Worm (Caenorhabditis elegans) whole organism, L3 larva: ENCODE results near the gene Y71H2AM.6.

ENCODE experiments used
- R02D3.7 ChIP-seq: fragments of 150-350 bp; optimal IDR thresholded peaks from 2 replicates; lab custom pipeline; 2014; ENCODE audit warnings: missing biosample characterization, missing genetic modification characterization
- ZK546.5 ChIP-seq: sonication (generic microtip); optimal IDR thresholded peaks from 2 replicates; lab custom pipeline; 2017; ENCODE audit warnings: missing biosample characterization, missing genetic modification characterization
- aly-2 ChIP-seq: fragments of 150-350 bp; optimal IDR thresholded peaks from 2 replicates; lab custom pipeline; 2014; ENCODE audit warnings: missing biosample characterization, missing genetic modification characterization
- ama-1 ChIP-seq: fragments of 150-350 bp; optimal IDR thresholded peaks from 2 replicates; lab custom pipeline; 2018
- ceh-16 ChIP-seq: sonication (generic microtip); optimal IDR thresholded peaks from 2 replicates; lab custom pipeline; 2017; ENCODE audit warnings: missing biosample characterization, missing genetic modification characterization
- ceh-28 ChIP-seq: fragments of 150-350 bp; optimal IDR thresholded peaks from 2 replicates; lab custom pipeline; 2014; ENCODE audit warnings: missing biosample characterization, missing genetic modification reagents, missing genetic modification characterization
- ceh-9 ChIP-seq: sonication (generic microtip); optimal IDR thresholded peaks from 2 replicates; lab custom pipeline; 2018; ENCODE audit warnings: missing biosample characterization, missing genetic modification characterization
- daf-12 ChIP-seq: fragments of 150-350 bp; optimal IDR thresholded peaks from 2 replicates; lab custom pipeline; 2014; ENCODE audit warnings: missing biosample characterization, missing genetic modification reagents, missing genetic modification characterization
- egl-27 ChIP-seq: sonication (generic microtip); optimal IDR thresholded peaks from 4 replicates; lab custom pipeline; 2017; ENCODE audit warnings: missing biosample characterization, missing genetic modification reagents, missing genetic modification characterization
- egl-5 ChIP-seq: fragments of 150-350 bp; optimal IDR thresholded peaks from 2 replicates; lab custom pipeline; 2017; ENCODE audit warnings: missing biosample characterization, missing genetic modification reagents, missing genetic modification characterization, inconsistent platforms
- elt-1 ChIP-seq: fragments of 150-350 bp; optimal IDR thresholded peaks from 2 replicates; lab custom pipeline; 2014; ENCODE audit warnings: missing biosample characterization, missing genetic modification characterization
- elt-2 ChIP-seq: sonication (generic microtip); optimal IDR thresholded peaks from 2 replicates; lab custom pipeline; 2016; ENCODE audit warnings: missing genetic modification reagents, mild to moderate bottlenecking, missing genetic modification characterization, missing compliant biosample characterization
- elt-3 ChIP-seq, 3 experiments: fragments of 150-350 bp in 1 of 3; sonication (generic microtip) in 2 of 3; optimal IDR thresholded peaks; 2 replicates in 2 of 3; 4 replicates in 1 of 3; lab custom pipeline; 2014 to 2017; ENCODE audit warnings: missing biosample characterization in 3 of 3, missing genetic modification characterization in 3 of 3
- eor-1 ChIP-seq, 2 experiments: fragments of 150-350 bp; optimal IDR thresholded peaks; 2 replicates each; lab custom pipeline; 2014 to 2018; ENCODE audit warnings: missing biosample characterization in 2 of 2, missing genetic modification characterization in 2 of 2
- fkh-2 ChIP-seq: fragments of 150-350 bp; optimal IDR thresholded peaks from 2 replicates; lab custom pipeline; 2014; ENCODE audit warnings: missing biosample characterization, missing genetic modification reagents, missing genetic modification characterization
- fos-1 ChIP-seq: fragments of 150-350 bp; optimal IDR thresholded peaks from 2 replicates; lab custom pipeline; 2014; ENCODE audit warnings: missing biosample characterization, missing genetic modification characterization
- hmg-11 ChIP-seq: sonication (generic microtip); optimal IDR thresholded peaks from 2 replicates; lab custom pipeline; 2016; ENCODE audit warnings: missing genetic modification characterization, missing compliant biosample characterization
- jun-1 ChIP-seq: fragments of 150-350 bp; optimal IDR thresholded peaks from 2 replicates; lab custom pipeline; 2014; ENCODE audit warnings: missing biosample characterization, missing genetic modification reagents, missing genetic modification characterization
- lin-15B ChIP-seq: fragments of 150-350 bp; optimal IDR thresholded peaks from 2 replicates; lab custom pipeline; 2014; ENCODE audit warnings: missing biosample characterization, missing genetic modification characterization
- lin-39 ChIP-seq: fragments of 150-350 bp; optimal IDR thresholded peaks from 2 replicates; lab custom pipeline; 2018; ENCODE audit warnings: missing biosample characterization, missing genetic modification reagents, missing genetic modification characterization
- lsy-12 ChIP-seq: sonication (generic microtip); optimal IDR thresholded peaks from 2 replicates; lab custom pipeline; 2016; ENCODE audit warnings: mild to moderate bottlenecking, missing genetic modification characterization, missing compliant biosample characterization
- mdl-1 ChIP-seq: fragments of 150-350 bp; optimal IDR thresholded peaks from 2 replicates; lab custom pipeline; 2014; ENCODE audit warnings: missing biosample characterization, missing genetic modification characterization
- mml-1 ChIP-seq: fragments of 150-350 bp; sonication (generic microtip); optimal IDR thresholded peaks from 3 replicates; lab custom pipeline; 2014; ENCODE audit warnings: missing biosample characterization, missing genetic modification characterization
- nfya-1 ChIP-seq: sonication (generic microtip); optimal IDR thresholded peaks from 2 replicates; lab custom pipeline; 2017; ENCODE audit warnings: missing genetic modification characterization, mild to moderate bottlenecking, missing compliant biosample characterization, antibody characterized with exemption, moderate library complexity; ENCODE audit not compliant: insufficient read depth
- nhr-11 ChIP-seq: fragments of 150-350 bp; optimal IDR thresholded peaks from 2 replicates; lab custom pipeline; 2014; ENCODE audit warnings: missing biosample characterization, missing genetic modification characterization
- nhr-12 ChIP-seq: fragments of 150-350 bp; optimal IDR thresholded peaks from 2 replicates; lab custom pipeline; 2014; ENCODE audit warnings: missing biosample characterization, missing genetic modification characterization
- nhr-23 ChIP-seq: fragments of 150-350 bp; optimal IDR thresholded peaks from 2 replicates; lab custom pipeline; 2014; ENCODE audit warnings: missing biosample characterization, missing genetic modification reagents, missing genetic modification characterization
- nhr-237 ChIP-seq: fragments of 150-350 bp; optimal IDR thresholded peaks from 2 replicates; lab custom pipeline; 2014; ENCODE audit warnings: missing biosample characterization, missing genetic modification characterization
- nhr-28 ChIP-seq: fragments of 150-350 bp; optimal IDR thresholded peaks from 2 replicates; lab custom pipeline; 2014; ENCODE audit warnings: missing biosample characterization, missing genetic modification characterization
- nhr-43 ChIP-seq: sonication (generic microtip); optimal IDR thresholded peaks from 2 replicates; lab custom pipeline; 2016; ENCODE audit warnings: mild to moderate bottlenecking, missing genetic modification characterization, missing compliant biosample characterization; ENCODE audit not compliant: poor library complexity, severe bottlenecking
- nhr-67 ChIP-seq: fragments of 150-350 bp; optimal IDR thresholded peaks from 2 replicates; lab custom pipeline; 2014; ENCODE audit warnings: missing biosample characterization, missing genetic modification characterization
- nhr-77 ChIP-seq: fragments of 150-350 bp; optimal IDR thresholded peaks from 2 replicates; lab custom pipeline; 2014; ENCODE audit warnings: missing biosample characterization, missing genetic modification characterization
- pha-4 ChIP-seq: fragments of 150-350 bp; optimal IDR thresholded peaks from 2 replicates; lab custom pipeline; 2014; ENCODE audit warnings: missing biosample characterization, missing genetic modification reagents, missing genetic modification characterization
- pqm-1 ChIP-seq: fragments of 150-350 bp; optimal IDR thresholded peaks from 2 replicates; lab custom pipeline; 2017; ENCODE audit warnings: missing biosample characterization, missing genetic modification characterization, inconsistent platforms
- sea-2 ChIP-seq: fragments of 150-350 bp; sonication (generic microtip); optimal IDR thresholded peaks from 4 replicates; lab custom pipeline; 2014; ENCODE audit warnings: missing biosample characterization, missing genetic modification reagents, missing genetic modification characterization
- skn-1 ChIP-seq: fragments of 150-350 bp; optimal IDR thresholded peaks from 2 replicates; lab custom pipeline; 2014; ENCODE audit warnings: missing biosample characterization, missing genetic modification characterization
- snpc-4 ChIP-seq: fragments of 150-350 bp; optimal IDR thresholded peaks from 2 replicates; lab custom pipeline; 2014; ENCODE audit warnings: missing biosample characterization, missing genetic modification characterization
- tbx-2 ChIP-seq: sonication (generic microtip); optimal IDR thresholded peaks from 2 replicates; lab custom pipeline; 2016; ENCODE audit warnings: mild to moderate bottlenecking, missing genetic modification characterization, missing compliant biosample characterization
- unc-39 ChIP-seq: sonication (generic microtip); optimal IDR thresholded peaks from 4 replicates; lab custom pipeline; 2017; ENCODE audit warnings: missing biosample characterization, missing genetic modification characterization
- unc-62 ChIP-seq: fragments of 150-350 bp; sonication (generic microtip); optimal IDR thresholded peaks from 4 replicates; lab custom pipeline; 2014; ENCODE audit warnings: missing biosample characterization, missing genetic modification reagents, missing genetic modification characterization
- zag-1 ChIP-seq: fragments of 150-350 bp; optimal IDR thresholded peaks from 2 replicates; lab custom pipeline; 2014; ENCODE audit warnings: missing biosample characterization, missing genetic modification characterization
- ztf-4 ChIP-seq: fragments of 150-350 bp; optimal IDR thresholded peaks from 2 replicates; lab custom pipeline; 2014; ENCODE audit warnings: missing biosample characterization, missing genetic modification characterization

Y71H2AM.6 gene

ce11 chrIII:2758092-2758491 is 22.8 kb upstream of the Y71H2AM.6 start:
- TF ChIP-seq ceh-28 (tag; lab: Kevin White, UChicago) (no peak), egl-27 (tag; lab: Kevin White, UChicago) (no peak), mdl-1 (tag; lab: Kevin White, UChicago) (no peak), egl-5 (tag; lab: Kevin White, UChicago) (no peak), tbx-2 (tag; lab: Kevin White, UChicago) (no peak), ama-1 (no peak), sea-2 (GFP tag; lab: Kevin White, UChicago) (no peak), elt-1 (tag; lab: Kevin White, UChicago) (no peak), nhr-28 (tag; lab: Kevin White, UChicago) (no peak), mml-1 (tag; lab: Kevin White, UChicago) (no peak), lsy-12 (tag; lab: Kevin White, UChicago) (no peak), ZK546.5 (tag; lab: Kevin White, UChicago) (no peak)

DNA sequence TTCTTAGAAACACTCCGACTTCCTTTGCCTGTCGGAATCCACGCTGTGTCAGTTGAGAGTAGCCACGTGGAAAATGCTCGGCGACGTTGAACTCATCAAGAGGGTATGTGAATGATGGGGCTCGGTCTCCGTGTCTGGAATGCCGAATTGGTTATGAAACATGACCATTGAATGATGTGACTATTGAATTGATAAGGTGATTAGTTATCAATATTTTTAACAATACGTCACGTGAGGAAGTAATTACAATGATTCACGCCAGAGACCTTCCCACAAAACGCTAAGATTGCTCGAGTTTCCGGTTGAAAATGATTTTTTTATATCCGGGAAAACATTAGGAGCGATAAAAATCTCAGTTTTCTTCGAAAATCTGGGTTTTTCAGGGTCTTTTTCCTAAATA is 21.5 kb upstream of the Y71H2AM.6 start:
- TF ChIP-seq ceh-16 (tag; lab: Kevin White, UChicago) (no peak), pqm-1 (tag; lab: Kevin White, UChicago) (peak; percentile 53), elt-2 (tag; lab: Kevin White, UChicago) (peak; percentile 65)

DNA sequence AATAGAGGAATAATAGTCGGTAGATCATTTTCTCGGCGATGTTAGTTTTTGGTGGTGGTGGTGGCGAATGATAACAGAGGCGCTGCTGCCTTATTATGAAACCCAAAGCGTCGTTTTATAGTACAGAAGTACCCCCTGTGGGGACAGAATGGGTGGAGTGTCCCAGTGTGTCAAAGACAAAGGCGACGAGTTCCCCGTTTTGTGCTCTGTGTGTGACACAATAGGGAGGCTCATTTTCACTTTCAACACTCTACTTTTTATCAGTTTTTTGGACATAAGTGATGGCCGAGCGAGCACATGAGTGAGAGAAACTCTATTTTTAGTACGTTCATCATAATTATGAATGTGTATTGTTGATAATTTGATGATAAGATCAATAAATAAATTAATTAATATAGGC is 20.1 kb upstream of the Y71H2AM.6 start, which contains the start of gene pho-9:
Gene pho-9 (minus strand): TSS at position 91 of the 400 bp plus-strand sequence.
- TF ChIP-seq R02D3.7 (no peak), elt-3 (tag; optimal IDR thresholded peaks at IDR 0.05; lab: Kevin White, UChicago) (no peak), nhr-11 (tag; lab: Kevin White, UChicago) (no peak), unc-39 (tag; lab: Kevin White, UChicago) (no peak), lsy-12 (tag; lab: Kevin White, UChicago) (no peak), ceh-28 (tag; lab: Kevin White, UChicago) (no peak), pqm-1 (tag; lab: Kevin White, UChicago) (peak; percentile 91), tbx-2 (tag; lab: Kevin White, UChicago) (no peak), nhr-23 (tag; lab: Kevin White, UChicago) (no peak), egl-5 (tag; lab: Kevin White, UChicago) (no peak), ZK546.5 (tag; lab: Kevin White, UChicago) (no peak), nhr-237 (tag; lab: Kevin White, UChicago) (no peak), elt-2 (tag; lab: Kevin White, UChicago) (peak; percentile 97), snpc-4 (tag; lab: Kevin White, UChicago) (no peak), jun-1 (tag; lab: Kevin White, UChicago) (peak; percentile 64), unc-62 (GFP tag; lab: Kevin White, UChicago) (no peak), pha-4 (tag; lab: Kevin White, UChicago) (peak; percentile 31), sea-2 (GFP tag; lab: Kevin White, UChicago) (no peak), ztf-4 (tag; lab: Kevin White, UChicago) (no peak), nfya-1 (tag; lab: Kevin White, UChicago) (no peak), mdl-1 (tag; lab: Kevin White, UChicago) (no peak), eor-1 (tag; optimal IDR thresholded peaks at IDR 0.05; lab: Kevin White, UChicago) (no peak), nhr-28 (tag; lab: Kevin White, UChicago) (no peak), nhr-12 (tag; lab: Kevin White, UChicago) (no peak), daf-12 (no peak), egl-27 (tag; lab: Kevin White, UChicago) (no peak), skn-1 (tag; lab: Kevin White, UChicago) (no peak)

DNA sequence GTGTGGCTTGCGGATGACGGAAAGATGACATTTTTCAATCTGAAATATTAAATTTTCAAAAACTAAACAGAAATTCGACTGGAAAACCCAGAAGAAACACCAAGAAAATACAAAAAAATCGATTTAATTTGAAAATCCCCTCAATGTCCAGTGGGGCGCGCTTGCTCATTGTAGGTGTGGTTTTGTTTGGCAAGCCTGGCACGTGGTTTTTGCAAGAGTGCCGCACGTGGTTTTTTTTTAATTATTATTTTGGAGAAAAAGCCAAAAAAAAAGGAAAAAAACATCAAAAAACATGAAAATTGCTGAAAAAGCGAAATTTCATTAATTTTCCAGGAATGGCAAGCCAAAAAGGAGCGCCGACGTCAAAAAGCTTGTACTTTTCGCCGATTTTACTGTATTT is 12.2 kb upstream of the Y71H2AM.6 start, which contains the start of gene swsn-3:
Gene swsn-3 (minus strand): TSS at position 45 of the 400 bp plus-strand sequence.
- TF ChIP-seq lsy-12 (tag; lab: Kevin White, UChicago): peak; percentile 74
- TF ChIP-seq egl-27 (tag; lab: Kevin White, UChicago): peak; percentile 11
- TF ChIP-seq fkh-2 (tag; lab: Kevin White, UChicago): no peak
- TF ChIP-seq hmg-11 (tag; lab: Kevin White, UChicago): peak; percentile 94
- TF ChIP-seq unc-39 (tag; lab: Kevin White, UChicago): no peak
- no peak for TF ChIP-seq nhr-11 (tag; lab: Kevin White, UChicago)
- peak; percentile 82 for TF ChIP-seq nhr-43 (tag; lab: Kevin White, UChicago)
- TF ChIP-seq nhr-237 (tag; lab: Kevin White, UChicago): no peak
- peak; percentile 69 for TF ChIP-seq nhr-67
- TF ChIP-seq elt-1 (tag; lab: Kevin White, UChicago): peak; percentile 1
- TF ChIP-seq nhr-77 (tag; lab: Kevin White, UChicago): no peak
- TF ChIP-seq elt-3 (tag; optimal IDR thresholded peaks at IDR 0.05; lab: Kevin White, UChicago): no peak
- TF ChIP-seq nhr-12 (tag; lab: Kevin White, UChicago): no peak
- no peak for TF ChIP-seq fos-1
- TF ChIP-seq mdl-1 (tag; lab: Kevin White, UChicago): peak; percentile 41
- peak; percentile 4 for TF ChIP-seq zag-1 (tag; lab: Kevin White, UChicago)
- peak; percentile 67 for TF ChIP-seq jun-1 (tag; lab: Kevin White, UChicago)
- peak; percentile 94 for TF ChIP-seq pha-4 (tag; lab: Kevin White, UChicago)
- TF ChIP-seq skn-1 (tag; lab: Kevin White, UChicago): peak; percentile 64
- TF ChIP-seq lin-15B: peak; percentile 96
- no peak for TF ChIP-seq nhr-28 (tag; lab: Kevin White, UChicago)
- TF ChIP-seq aly-2: no peak
- no peak for TF ChIP-seq unc-62 (GFP tag; lab: Kevin White, UChicago)
- TF ChIP-seq ceh-28 (tag; lab: Kevin White, UChicago): peak; percentile 88
- peak; percentile 60 for TF ChIP-seq tbx-2 (tag; lab: Kevin White, UChicago)
- TF ChIP-seq ZK546.5 (tag; lab: Kevin White, UChicago): no peak
- no peak for TF ChIP-seq eor-1 (tag; optimal IDR thresholded peaks at IDR 0.05; lab: Kevin White, UChicago)
- TF ChIP-seq lin-39 (tag; lab: Kevin White, UChicago): peak; percentile 68
- no peak for TF ChIP-seq ztf-4 (tag; lab: Kevin White, UChicago)
- TF ChIP-seq ceh-9 (tag; lab: Kevin White, UChicago): no peak
- TF ChIP-seq nhr-23 (tag; lab: Kevin White, UChicago): peak; percentile 91
- peak; percentile 8 for TF ChIP-seq pqm-1 (tag; lab: Kevin White, UChicago)
